Worm (Caenorhabditis elegans) whole organism, L4 larva: ENCODE results near the gene isy-1.

Experiments
- D1046.2 ChIP-seq: fragments of 200-800 bp; sonication (Bioruptor generic); IDR thresholded peaks from 2 replicates; pipeline ENCODE4 v1.3.6; 2022; ENCODE audit warnings: missing genetic modification characterization, missing compliant biosample characterization
- F10B5.3 ChIP-seq: sonication (generic microtip); optimal IDR thresholded peaks from 2 replicates; lab custom pipeline; 2016; ENCODE audit warnings: mild to moderate bottlenecking, missing genetic modification characterization, missing compliant biosample characterization
- R02D3.7 ChIP-seq: fragments of 150-350 bp; sonication (generic microtip); optimal IDR thresholded peaks from 3 replicates; lab custom pipeline; 2014; ENCODE audit warnings: missing biosample characterization, missing genetic modification characterization
- T20F7.1 ChIP-seq: fragments of 200-800 bp; sonication (Bioruptor generic); optimal IDR thresholded peaks from 2 replicates; lab custom pipeline; 2018; ENCODE audit warnings: mild to moderate bottlenecking, missing genetic modification characterization, missing compliant biosample characterization
- Y105C5A.15 ChIP-seq: fragments of 200-800 bp; sonication (Bioruptor generic); IDR thresholded peaks from 2 replicates; pipeline ENCODE4 v1.3.6; 2022; ENCODE audit warnings: missing genetic modification characterization, missing compliant biosample characterization
- Y48G9A.11 ChIP-seq: fragments of 200-800 bp; sonication (Bioruptor generic); IDR thresholded peaks from 2 replicates; pipeline ENCODE4 v1.3.6; 2022; ENCODE audit warnings: missing genetic modification reagents, missing genetic modification characterization, missing compliant biosample characterization
- ZK337.2 ChIP-seq: fragments of 200-800 bp; sonication (Bioruptor generic); IDR thresholded peaks from 2 replicates; pipeline ENCODE4 v1.3.6; 2022; ENCODE audit warnings: missing genetic modification reagents, missing genetic modification characterization, missing compliant biosample characterization
- aha-1 ChIP-seq: fragments of 150-350 bp; peaks from one replicate; lab custom pipeline; 2014; ENCODE audit warnings: missing biosample characterization, missing genetic modification characterization
- aly-2 ChIP-seq: sonication (generic microtip); optimal IDR thresholded peaks from 2 replicates; lab custom pipeline; 2018; ENCODE audit warnings: missing biosample characterization, missing genetic modification characterization
- arid-1 ChIP-seq: fragments of 200-800 bp; sonication (Bioruptor generic); conservative IDR thresholded peaks from 2 replicates; pipeline ENCODE4 v1.3.6; 2022; ENCODE audit warnings: missing genetic modification reagents, missing genetic modification characterization, missing compliant biosample characterization
- attf-4 ChIP-seq: sonication (generic microtip); optimal IDR thresholded peaks from 3 replicates; lab custom pipeline; 2017; ENCODE audit warnings: missing biosample characterization, missing genetic modification characterization
- ceh-28 ChIP-seq: fragments of 150-350 bp; optimal IDR thresholded peaks from 2 replicates; lab custom pipeline; 2014; ENCODE audit warnings: missing biosample characterization, missing genetic modification reagents, missing genetic modification characterization
- ceh-32 ChIP-seq: sonication (generic microtip); optimal IDR thresholded peaks from 2 replicates; lab custom pipeline; 2016; ENCODE audit warnings: mild to moderate bottlenecking, missing genetic modification characterization, missing compliant biosample characterization; ENCODE audit not compliant: poor library complexity
- cey-2 ChIP-seq: sonication (generic microtip); optimal IDR thresholded peaks from 3 replicates; lab custom pipeline; 2017; ENCODE audit warnings: missing genetic modification characterization, mild to moderate bottlenecking, missing compliant biosample characterization, antibody characterized with exemption, borderline replicate concordance; ENCODE audit not compliant: insufficient read depth
- daf-16 ChIP-seq, 3 experiments: sonication (generic microtip); optimal IDR thresholded peaks; 2 replicates each; lab custom pipeline; 2016 to 2017; ENCODE audit warnings: missing genetic modification characterization in 3 of 3, missing genetic modification reagents in 3 of 3, mild to moderate bottlenecking in 2 of 3, missing compliant biosample characterization in 2 of 3, missing biosample characterization in 1 of 3, moderate library complexity in 1 of 3
- daf-19 ChIP-seq: fragments of 200-800 bp; sonication (Bioruptor generic); conservative IDR thresholded peaks from 2 replicates; pipeline ENCODE4 v1.3.6; 2022; ENCODE audit warnings: missing genetic modification characterization, missing compliant biosample characterization
- dmd-6 ChIP-seq: fragments of 200-800 bp; sonication (Bioruptor generic); IDR thresholded peaks from 2 replicates; pipeline ENCODE4 v1.3.6; 2022; ENCODE audit warnings: missing genetic modification reagents, missing genetic modification characterization, missing compliant biosample characterization
- dmd-8 ChIP-seq: fragments of 200-800 bp; sonication (Bioruptor generic); IDR thresholded peaks from 2 replicates; pipeline ENCODE4 v1.3.6; 2022; ENCODE audit warnings: missing genetic modification characterization, missing compliant biosample characterization
- dmd-9 ChIP-seq: fragments of 200-800 bp; sonication (Bioruptor generic); IDR thresholded peaks from 2 replicates; pipeline ENCODE4 v1.3.6; 2022; ENCODE audit warnings: missing genetic modification reagents, missing genetic modification characterization, missing compliant biosample characterization
- dve-1 ChIP-seq: sonication (generic microtip); optimal IDR thresholded peaks from 2 replicates; lab custom pipeline; 2017; ENCODE audit warnings: antibody characterized with exemption, mild to moderate bottlenecking, missing genetic modification characterization, missing compliant biosample characterization; ENCODE audit not compliant: insufficient read depth
- egl-27 ChIP-seq: sonication (generic microtip); optimal IDR thresholded peaks from 3 replicates; lab custom pipeline; 2017; ENCODE audit warnings: missing biosample characterization, missing genetic modification reagents, missing genetic modification characterization
- egl-43 ChIP-seq: fragments of 200-800 bp; sonication (Bioruptor generic); IDR thresholded peaks from 2 replicates; pipeline ENCODE4 v1.3.6; 2022; ENCODE audit warnings: missing genetic modification reagents, missing genetic modification characterization, missing compliant biosample characterization
- gei-8 ChIP-seq: fragments of 200-800 bp; sonication (Bioruptor generic); optimal IDR thresholded peaks from 2 replicates; lab custom pipeline; 2018; ENCODE audit warnings: mild to moderate bottlenecking, missing genetic modification characterization, missing compliant biosample characterization
- hif-1 ChIP-seq, 2 experiments: sonication (generic microtip); optimal IDR thresholded peaks; 2 replicates each; lab custom pipeline; 2016 to 2017; ENCODE audit warnings: missing compliant biosample characterization in 2 of 2, missing genetic modification characterization in 2 of 2, missing genetic modification reagents in 2 of 2, missing genotype in 2 of 2, mild to moderate bottlenecking in 1 of 2
- hlh-11 ChIP-seq: fragments of 200-800 bp; sonication (Bioruptor generic); optimal IDR thresholded peaks from 2 replicates; lab custom pipeline; 2018; ENCODE audit warnings: mild to moderate bottlenecking, missing genetic modification characterization, missing compliant biosample characterization
- hlh-30 ChIP-seq: sonication (generic microtip); optimal IDR thresholded peaks from 2 replicates; lab custom pipeline; 2017; ENCODE audit warnings: antibody characterized with exemption, mild to moderate bottlenecking, missing genetic modification characterization, missing compliant biosample characterization; ENCODE audit not compliant: insufficient read depth
- lin-1 ChIP-seq: fragments of 200-800 bp; sonication (Bioruptor generic); IDR thresholded peaks from 2 replicates; pipeline ENCODE4 v1.3.6; 2022; ENCODE audit warnings: missing genetic modification reagents, missing genetic modification characterization, missing compliant biosample characterization
- lin-39 ChIP-seq: fragments of 150-350 bp; optimal IDR thresholded peaks from 2 replicates; lab custom pipeline; 2014; ENCODE audit warnings: missing biosample characterization, missing genetic modification reagents, missing genetic modification characterization
- madf-5 ChIP-seq, 2 experiments: fragments of 200-800 bp; sonication (Bioruptor generic); IDR thresholded peaks; 2 replicates each; pipeline ENCODE4 v1.3.6; 2022; ENCODE audit warnings: missing compliant biosample characterization in 2 of 2, missing genetic modification characterization in 2 of 2
- mdl-1 ChIP-seq, 2 experiments: fragments of 150-350 bp in 1 of 2; sonication (generic microtip) in 1 of 2; optimal IDR thresholded peaks; 2 replicates each; lab custom pipeline; 2014 to 2017; ENCODE audit warnings: missing biosample characterization in 2 of 2, missing genetic modification characterization in 2 of 2
- mes-2 ChIP-seq: sonication (generic microtip); optimal IDR thresholded peaks from 2 replicates; lab custom pipeline; 2016; ENCODE audit warnings: missing genotype, mild to moderate bottlenecking, missing genetic modification characterization, missing compliant biosample characterization; ENCODE audit not compliant: poor library complexity, severe bottlenecking
- nhr-10 ChIP-seq: fragments of 150-350 bp; optimal IDR thresholded peaks from 2 replicates; lab custom pipeline; 2014; ENCODE audit warnings: missing biosample characterization, missing genetic modification characterization
- nhr-25 ChIP-seq: sonication (generic microtip); optimal IDR thresholded peaks from 2 replicates; lab custom pipeline; 2017; ENCODE audit warnings: missing genetic modification characterization, mild to moderate bottlenecking, missing compliant biosample characterization, antibody characterized with exemption, moderate library complexity, borderline replicate concordance; ENCODE audit not compliant: insufficient read depth
- nhr-28 ChIP-seq: fragments of 150-350 bp; optimal IDR thresholded peaks from 2 replicates; lab custom pipeline; 2014; ENCODE audit warnings: missing biosample characterization, missing genetic modification characterization
- nhr-6 ChIP-seq: fragments of 150-350 bp; optimal IDR thresholded peaks from 2 replicates; lab custom pipeline; 2014; ENCODE audit warnings: missing biosample characterization, missing genetic modification characterization
- nhr-76 ChIP-seq: fragments of 150-350 bp; optimal IDR thresholded peaks from 2 replicates; lab custom pipeline; 2014; ENCODE audit warnings: missing biosample characterization, missing genetic modification characterization
- nhr-77 ChIP-seq: fragments of 150-350 bp; optimal IDR thresholded peaks from 2 replicates; lab custom pipeline; 2014; ENCODE audit warnings: missing biosample characterization, missing genetic modification characterization
- rbr-2 ChIP-seq: sonication (generic microtip); optimal IDR thresholded peaks from 2 replicates; lab custom pipeline; 2016; ENCODE audit warnings: missing genotype, missing genetic modification characterization, missing compliant biosample characterization
- sdz-12 ChIP-seq: fragments of 200-800 bp; sonication (Bioruptor generic); optimal IDR thresholded peaks from 2 replicates; lab custom pipeline; 2018; ENCODE audit warnings: mild to moderate bottlenecking, missing genetic modification characterization, missing compliant biosample characterization
- snpc-1.2 ChIP-seq: fragments of 200-800 bp; sonication (Bioruptor generic); IDR thresholded peaks from 2 replicates; pipeline ENCODE4 v1.3.6; 2022; ENCODE audit warnings: missing genetic modification reagents, missing genetic modification characterization, missing compliant biosample characterization
- snpc-4 ChIP-seq: fragments of 150-350 bp; optimal IDR thresholded peaks from 2 replicates; lab custom pipeline; 2014; ENCODE audit warnings: missing biosample characterization, missing genetic modification characterization
- spr-1 ChIP-seq: sonication (generic microtip); optimal IDR thresholded peaks from 2 replicates; lab custom pipeline; 2016; ENCODE audit warnings: mild to moderate bottlenecking, missing genetic modification characterization, missing compliant biosample characterization
- unc-130 ChIP-seq: sonication (generic microtip); optimal IDR thresholded peaks from 2 replicates; lab custom pipeline; 2016; ENCODE audit warnings: missing genetic modification reagents, missing genetic modification characterization, missing compliant biosample characterization
- unc-39 ChIP-seq: sonication (generic microtip); optimal IDR thresholded peaks from 2 replicates; lab custom pipeline; 2017; ENCODE audit warnings: missing biosample characterization, missing genetic modification characterization
- unc-62 ChIP-seq, 3 experiments: fragments of 150-350 bp in 1 of 3; sonication (generic microtip); optimal IDR thresholded peaks in 2 of 3; peaks in 1 of 3; 1 replicate in 1 of 3; 2 replicates in 2 of 3; lab custom pipeline; 2014 to 2017; ENCODE audit warnings: missing biosample characterization in 3 of 3, missing genetic modification characterization in 3 of 3, missing genetic modification reagents in 3 of 3, missing genotype in 1 of 3
- vab-7 ChIP-seq: fragments of 200-800 bp; sonication (Bioruptor generic); IDR thresholded peaks from 2 replicates; pipeline ENCODE4 v1.3.6; 2022; ENCODE audit warnings: missing genetic modification reagents, missing genetic modification characterization, missing compliant biosample characterization
- zfp-2 ChIP-seq: sonication (generic microtip); optimal IDR thresholded peaks from 2 replicates; lab custom pipeline; 2016; ENCODE audit warnings: mild to moderate bottlenecking, missing genetic modification characterization, missing compliant biosample characterization
- zfp-3 ChIP-seq: fragments of 200-800 bp; sonication (Bioruptor generic); conservative IDR thresholded peaks from 2 replicates; pipeline ENCODE4 v1.3.6; 2022; ENCODE audit warnings: missing genetic modification reagents, missing genetic modification characterization, missing compliant biosample characterization
- zip-11 ChIP-seq: fragments of 200-800 bp; sonication (Bioruptor generic); IDR thresholded peaks from 2 replicates; pipeline ENCODE4 v1.3.6; 2022; ENCODE audit warnings: missing genetic modification characterization, missing compliant biosample characterization
- ztf-7 ChIP-seq: fragments of 150-350 bp; optimal IDR thresholded peaks from 2 replicates; lab custom pipeline; 2014; ENCODE audit warnings: missing biosample characterization, missing genetic modification characterization

The isy-1 gene

DNA sequence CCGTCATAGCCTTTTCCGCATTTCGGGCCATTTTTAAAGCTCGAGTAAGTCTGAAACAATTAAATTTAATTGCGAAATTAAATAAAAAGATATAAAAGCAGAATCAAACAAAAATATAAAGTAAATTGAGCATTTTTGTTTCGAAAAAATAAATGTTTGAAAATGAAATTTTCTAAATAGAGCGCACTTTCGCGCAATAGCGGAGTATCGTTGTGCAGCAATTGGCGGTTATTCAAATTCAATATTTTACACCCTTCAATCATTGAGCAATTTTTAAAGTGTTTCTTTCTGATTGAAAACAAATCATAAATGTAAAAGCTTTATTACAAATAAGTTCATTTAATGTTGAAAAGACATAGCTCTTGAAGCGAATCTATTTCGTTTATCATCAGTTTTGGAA is at the start of gene isy-1:
Gene isy-1 (minus strand): TSS at position 50 of the 400 bp plus-strand sequence.
- TF ChIP-seq mes-2 (tag; lab: Kevin White, UChicago), result no peak
- TF ChIP-seq attf-4 (tag; lab: Kevin White, UChicago), result no peak
- TF ChIP-seq arid-1, result no peak
- no peak for TF ChIP-seq sdz-12 (GFP tag; lab: Kevin White, UChicago)
- TF ChIP-seq gei-8 (GFP tag; lab: Kevin White, UChicago), result no peak
- TF ChIP-seq snpc-4, result no peak
- TF ChIP-seq egl-43 (GFP tag; lab: Robert Waterston, UW), result no peak
- TF ChIP-seq unc-130 (GFP tag; lab: Kevin White, UChicago), result no peak
- TF ChIP-seq unc-62 (GFP tag; optimal IDR thresholded peaks at IDR 0.05 in 1 of 2; lab: Kevin White, UChicago), result no peak
- no peak for TF ChIP-seq unc-62 (tag; optimal IDR thresholded peaks at IDR 0.05; lab: Kevin White, UChicago)
- no peak for TF ChIP-seq F10B5.3 (tag; lab: Kevin White, UChicago)
- no peak for TF ChIP-seq snpc-1.2 (GFP tag; lab: Robert Waterston, UW)
- TF ChIP-seq aly-2 (tag; lab: Kevin White, UChicago), result no peak
- TF ChIP-seq dmd-8 (GFP tag; lab: Robert Waterston, UW), result no peak
- peak; percentile 53 for TF ChIP-seq nhr-28
- no peak for TF ChIP-seq D1046.2 (GFP tag; lab: Robert Waterston, UW)
- TF ChIP-seq egl-27 (tag; lab: Kevin White, UChicago), result no peak
- TF ChIP-seq Y48G9A.11, result peak; percentile 86
- TF ChIP-seq ceh-32 (tag; lab: Kevin White, UChicago), result no peak
- TF ChIP-seq rbr-2 (tag; lab: Kevin White, UChicago), result peak; percentile 16
- peak; percentile 60 for TF ChIP-seq nhr-77 (tag; lab: Kevin White, UChicago)
- TF ChIP-seq madf-5 (GFP tag; IDR thresholded peaks at IDR 0.05; lab: Robert Waterston, UW), result no peak
- no peak for TF ChIP-seq zfp-3
- no peak for TF ChIP-seq spr-1 (tag; lab: Kevin White, UChicago)
- no peak for TF ChIP-seq daf-19
- TF ChIP-seq cey-2 (tag; lab: Kevin White, UChicago), result no peak
- no peak for TF ChIP-seq lin-1 (GFP tag; lab: Robert Waterston, UW)
- TF ChIP-seq hlh-11 (tag; lab: Kevin White, UChicago), result no peak
- TF ChIP-seq aha-1 (tag; lab: Kevin White, UChicago), result no peak
- no peak for TF ChIP-seq daf-16 (GFP tag; optimal IDR thresholded peaks at IDR 0.05; lab: Kevin White, UChicago)
- peak; percentile 19 for TF ChIP-seq daf-16 (tag; optimal IDR thresholded peaks at IDR 0.05; lab: Kevin White, UChicago)
- TF ChIP-seq nhr-6 (tag; lab: Kevin White, UChicago), result peak; percentile 70
- no peak for TF ChIP-seq hif-1 (tag; optimal IDR thresholded peaks at IDR 0.05; lab: Kevin White, UChicago)
- no peak for TF ChIP-seq dmd-6 (GFP tag; lab: Robert Waterston, UW)
- TF ChIP-seq nhr-76 (tag; lab: Kevin White, UChicago), result no peak
- no peak for TF ChIP-seq ZK337.2 (GFP tag; lab: Robert Waterston, UW)
- TF ChIP-seq vab-7 (GFP tag; lab: Robert Waterston, UW), result no peak
- TF ChIP-seq dmd-9 (GFP tag; lab: Robert Waterston, UW), result no peak
- no peak for TF ChIP-seq zfp-2
- no peak for TF ChIP-seq unc-39 (tag; lab: Kevin White, UChicago)
- no peak for TF ChIP-seq zip-11 (GFP tag; lab: Robert Waterston, UW)
- no peak for TF ChIP-seq ceh-28
- no peak for TF ChIP-seq dve-1 (tag; lab: Kevin White, UChicago)
- TF ChIP-seq lin-39, result no peak
- TF ChIP-seq Y105C5A.15, result no peak
- TF ChIP-seq nhr-25, result no peak
- TF ChIP-seq T20F7.1, result peak; percentile 96
- no peak for TF ChIP-seq nhr-10 (tag; lab: Kevin White, UChicago)
- TF ChIP-seq hlh-30 (tag; lab: Kevin White, UChicago), result peak; percentile 54
- no peak for TF ChIP-seq ztf-7 (tag; lab: Kevin White, UChicago)
- no peak for TF ChIP-seq mdl-1 (tag; optimal IDR thresholded peaks at IDR 0.05; lab: Kevin White, UChicago)
- TF ChIP-seq R02D3.7 (tag; lab: Kevin White, UChicago), result no peak
